Fruit fly (Drosophila melanogaster): ENCODE data around the gene CG43760.

CG43760 gene

DNA sequence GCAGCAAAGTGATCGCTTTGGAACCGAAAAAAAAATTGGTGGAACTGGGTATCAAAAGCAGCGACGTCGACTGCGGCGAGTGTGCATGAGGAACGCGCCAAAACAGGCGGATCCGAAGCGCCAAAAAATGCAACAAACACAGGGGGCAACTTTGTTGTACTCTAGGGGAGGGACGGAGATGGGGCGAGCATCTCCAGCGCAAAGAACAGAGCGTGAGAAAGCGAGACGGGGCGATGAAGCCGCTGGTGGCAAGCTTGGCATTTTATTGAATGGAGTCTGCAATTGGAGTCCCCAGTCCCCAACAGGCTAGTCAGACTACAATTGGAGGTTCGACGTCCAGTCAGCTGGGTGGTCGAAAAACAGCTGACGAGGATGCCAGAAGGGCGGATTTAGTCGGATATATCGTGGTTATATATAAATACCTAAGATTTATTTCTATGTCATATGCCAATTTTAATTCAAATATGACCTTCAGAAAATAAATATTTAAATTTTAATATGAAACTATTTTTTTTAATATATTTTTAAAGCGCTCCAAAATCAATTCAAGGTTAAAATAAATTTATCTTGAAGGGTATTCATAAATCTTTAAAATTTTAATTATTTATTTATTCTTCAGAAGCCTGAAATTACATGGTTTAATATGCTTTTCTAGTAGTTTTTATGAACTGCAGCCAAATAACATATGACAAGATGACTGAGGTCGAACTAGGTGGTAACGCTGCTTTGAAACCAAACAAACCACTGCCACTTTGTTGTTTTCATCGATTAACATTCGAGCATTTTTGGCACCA, 29.9 kb downstream of the CG43760 start:
- peak; percentile 70 for TF ChIP-seq spab (GFP tag; optimal IDR thresholded peaks at IDR 0.05)
- peak; percentile 90 for TF ChIP-seq CG34406 (GFP tag; optimal IDR thresholded peaks at IDR 0.05)
- no peak for TF ChIP-seq CG6276 (GFP tag; optimal IDR thresholded peaks at IDR 0.05)
- TF ChIP-seq pdm3 (GFP tag; optimal IDR thresholded peaks at IDR 0.05), result peak; percentile 66
- peak; percentile 39 for TF ChIP-seq Ets21C (GFP tag; optimal IDR thresholded peaks at IDR 0.05)
- peak; percentile 49 for TF ChIP-seq CG6854 (GFP tag; optimal IDR thresholded peaks at IDR 0.05)
- peak; percentile 84 for TF ChIP-seq CG3919 (GFP tag; optimal IDR thresholded peaks at IDR 0.05)
- peak; percentile 89 for TF ChIP-seq Eip78C (GFP tag)
- peak; percentile 86 for TF ChIP-seq CG15336 (GFP tag; IDR thresholded peaks at IDR 0.05)
- TF ChIP-seq lz (GFP tag; optimal IDR thresholded peaks at IDR 0.05), result peak; percentile 63
- peak; percentile 36; the same call in 1 of the 2 replicates for TF ChIP-seq Gug (GFP tag; IDR thresholded peaks at IDR 0.05)
- peak; percentile 90 for TF ChIP-seq CG10631 (GFP tag; optimal IDR thresholded peaks at IDR 0.05)
- TF ChIP-seq CG8632 (GFP tag; optimal IDR thresholded peaks at IDR 0.05), result peak; percentile 86
- peak; percentile 49 for TF ChIP-seq Lpt (GFP tag; optimal IDR thresholded peaks at IDR 0.05)
- peak; percentile 81 for TF ChIP-seq Sox15 (GFP tag; optimal IDR thresholded peaks at IDR 0.05)
- TF ChIP-seq net (GFP tag; optimal IDR thresholded peaks at IDR 0.05), result peak; percentile 66
- TF ChIP-seq Hr38 (GFP tag; optimal IDR thresholded peaks at IDR 0.05), result no peak
- TF ChIP-seq Hr4 (GFP tag; optimal IDR thresholded peaks at IDR 0.05), result peak; percentile 47
- TF ChIP-seq topi (GFP tag; optimal IDR thresholded peaks at IDR 0.05), result peak; percentile 66
- no peak for TF ChIP-seq Eip93F (GFP tag; optimal IDR thresholded peaks at IDR 0.05)
- peak; percentile 92 for TF ChIP-seq CG32006 (GFP tag; optimal IDR thresholded peaks at IDR 0.05)
- TF ChIP-seq esn (GFP tag; optimal IDR thresholded peaks at IDR 0.05), result peak; percentile 82
- no peak for TF ChIP-seq CG16779 (tag; optimal IDR thresholded peaks at IDR 0.05)
- peak; percentile 35 for TF ChIP-seq vri (GFP tag; optimal IDR thresholded peaks at IDR 0.05)
- TF ChIP-seq cyc (GFP tag; optimal IDR thresholded peaks at IDR 0.05), result peak; percentile 75
- TF ChIP-seq eg (GFP tag; IDR thresholded peaks at IDR 0.05), result no peak; the same call in 1 of the 3 replicates
- peak; percentile 89 for TF ChIP-seq CG8119 (GFP tag; IDR thresholded peaks at IDR 0.05)
- peak; percentile 43 for TF ChIP-seq Sox102F (GFP tag; optimal IDR thresholded peaks at IDR 0.05)
- peak; percentile 79 for TF ChIP-seq CG8319 (GFP tag; optimal IDR thresholded peaks at IDR 0.05)
- TF ChIP-seq svp (GFP tag), result peak; percentile 78
- peak in 1 of 2 experiments; percentile 87 for TF ChIP-seq ss (GFP tag; optimal IDR thresholded peaks at IDR 0.05)
- TF ChIP-seq achi (GFP tag; optimal IDR thresholded peaks at IDR 0.05), result peak; percentile 79
- TF ChIP-seq CG7368 (GFP tag; optimal IDR thresholded peaks at IDR 0.05), result no peak
- TF ChIP-seq fd59A (GFP tag; optimal IDR thresholded peaks at IDR 0.05), result peak; percentile 55
- TF ChIP-seq Hr39 (GFP tag; optimal IDR thresholded peaks at IDR 0.05), result peak; percentile 53
- TF ChIP-seq Met (GFP tag; optimal IDR thresholded peaks at IDR 0.05), result peak; percentile 70
- peak; percentile 20 for TF ChIP-seq CG1621 (tag; optimal IDR thresholded peaks at IDR 0.05)
- TF ChIP-seq OdsH (GFP tag; optimal IDR thresholded peaks at IDR 0.05), result peak; percentile 86
- no peak for TF ChIP-seq fd85E (GFP tag; optimal IDR thresholded peaks at IDR 0.05)
- peak; percentile 92 for TF ChIP-seq CG3032 (tag; optimal IDR thresholded peaks at IDR 0.05)
- TF ChIP-seq salr (GFP tag; optimal IDR thresholded peaks at IDR 0.05), result peak in 1 of 2 experiments; percentile 87
- TF ChIP-seq CG9139 (GFP tag; optimal IDR thresholded peaks at IDR 0.05), result no peak
- TF ChIP-seq Smox (GFP tag; optimal IDR thresholded peaks at IDR 0.05), result peak; percentile 66
- peak; percentile 56 for TF ChIP-seq Sox14 (GFP tag; optimal IDR thresholded peaks at IDR 0.05)
- TF ChIP-seq Blimp-1 (GFP tag; optimal IDR thresholded peaks at IDR 0.05), result peak; percentile 73
- TF ChIP-seq fkh (GFP tag; optimal IDR thresholded peaks at IDR 0.05), result peak; percentile 70
- peak; percentile 77 for TF ChIP-seq CG10669 (GFP tag; optimal IDR thresholded peaks at IDR 0.05)
- TF ChIP-seq Ets96B (tag; optimal IDR thresholded peaks at IDR 0.05), result peak; percentile 86
- TF ChIP-seq CG11294 (GFP tag; IDR thresholded peaks at IDR 0.05), result no peak
- peak; percentile 58 for TF ChIP-seq CG31627 (GFP tag; optimal IDR thresholded peaks at IDR 0.05)
- peak; percentile 71 for TF ChIP-seq dac (GFP tag; optimal IDR thresholded peaks at IDR 0.05)

Measured in whole organism, prepupa.